Fruit fly (Drosophila melanogaster) whole organism, embryonic: Measurements from ENCODE around the gene Mst98Cb.

Experiments
- Atf-2 ChIP-seq: fragments of 200-800 bp; sonication (Bioruptor generic); optimal IDR thresholded peaks from 2 replicates; lab custom pipeline; 2016; ENCODE audit warnings: missing biosample characterization, missing genetic modification characterization
- BEAF-32 ChIP-seq: fragments of 200-800 bp; sonication (Bioruptor generic); optimal IDR thresholded peaks from 3 replicates; lab custom pipeline; 2017; ENCODE audit warnings: missing biosample characterization, missing genetic modification characterization, mild to moderate bottlenecking, moderate library complexity, missing genetic modification reagents
- Blimp-1 ChIP-seq: fragments of 200-800 bp; sonication (Bioruptor generic); optimal IDR thresholded peaks from 3 replicates; lab custom pipeline; 2018; ENCODE audit warnings: missing biosample characterization, missing genetic modification characterization, mild to moderate bottlenecking, moderate library complexity, missing genetic modification reagents
- CG10959 ChIP-seq: fragments of 200-800 bp; sonication (Bioruptor generic); IDR thresholded peaks from 2 replicates; pipeline ENCODE4 v1.3.6; 2022; ENCODE audit warnings: missing biosample characterization, missing genetic modification characterization
- CG11723 ChIP-seq: fragments of 200-800 bp; sonication (Bioruptor generic); optimal IDR thresholded peaks from 2 replicates; lab custom pipeline; 2017; ENCODE audit warnings: missing biosample characterization, mild to moderate bottlenecking, missing genetic modification characterization
- CG12219 ChIP-seq: fragments of 200-800 bp; sonication (Bioruptor generic); optimal IDR thresholded peaks from 3 replicates; lab custom pipeline; 2018; ENCODE audit warnings: missing biosample characterization, mild to moderate bottlenecking, missing genetic modification characterization
- CG12299 ChIP-seq: fragments of 200-800 bp; sonication (Bioruptor generic); optimal IDR thresholded peaks from 2 replicates; lab custom pipeline; 2018; ENCODE audit warnings: missing biosample characterization, mild to moderate bottlenecking, missing genetic modification characterization
- CG12744 ChIP-seq: fragments of 200-800 bp; sonication (Bioruptor generic); optimal IDR thresholded peaks from 2 replicates; lab custom pipeline; 2016; ENCODE audit warnings: missing biosample characterization, missing genetic modification characterization
- CG13624 ChIP-seq: fragments of 200-800 bp; sonication (Bioruptor generic); optimal IDR thresholded peaks from 2 replicates; lab custom pipeline; 2016; ENCODE audit warnings: missing biosample characterization, missing genetic modification characterization
- CG14050 ChIP-seq: fragments of 200-800 bp; sonication (Bioruptor generic); IDR thresholded peaks from 3 replicates; pipeline ENCODE4 v1.3.6; 2022; ENCODE audit warnings: missing biosample characterization, missing genetic modification characterization
- CG17328 ChIP-seq: fragments of 200-800 bp; sonication (Bioruptor generic); IDR thresholded peaks from 2 replicates; pipeline ENCODE4 v1.3.6; 2022; ENCODE audit warnings: missing biosample characterization, missing genetic modification characterization
- CG2129 ChIP-seq: fragments of 200-800 bp; sonication (Bioruptor generic); IDR thresholded peaks from 2 replicates; pipeline ENCODE4 v1.3.6; 2022; ENCODE audit warnings: missing biosample characterization, missing genetic modification characterization; ENCODE audit not compliant: partially characterized antibody
- CG2199 ChIP-seq: fragments of 200-800 bp; sonication (Bioruptor generic); IDR thresholded peaks from 3 replicates; pipeline ENCODE4 v1.3.6; 2022; ENCODE audit warnings: missing biosample characterization, missing genetic modification characterization
- CG2678 ChIP-seq: fragments of 200-800 bp; sonication (Bioruptor generic); optimal IDR thresholded peaks from 3 replicates; lab custom pipeline; 2019; ENCODE audit warnings: missing biosample characterization, mild to moderate bottlenecking, missing genetic modification characterization, moderate library complexity
- CG33213 ChIP-seq: fragments of 200-800 bp; sonication (Bioruptor generic); optimal IDR thresholded peaks from 3 replicates; lab custom pipeline; 2016; ENCODE audit warnings: missing biosample characterization, missing genetic modification characterization
- CG3407 ChIP-seq: fragments of 200-800 bp; sonication (Bioruptor generic); optimal IDR thresholded peaks from 2 replicates; lab custom pipeline; 2018; ENCODE audit warnings: missing biosample characterization, mild to moderate bottlenecking, missing genetic modification characterization
- CG4360 ChIP-seq: fragments of 200-800 bp; sonication (Bioruptor generic); IDR thresholded peaks from 2 replicates; pipeline ENCODE4 v1.3.6; 2022; ENCODE audit warnings: missing biosample characterization, missing genetic modification characterization
- CG4617 ChIP-seq: fragments of 200-800 bp; sonication (Bioruptor generic); optimal IDR thresholded peaks from 3 replicates; lab custom pipeline; 2016; ENCODE audit warnings: missing biosample characterization, missing genetic modification characterization, borderline replicate concordance
- CG6813 ChIP-seq: fragments of 200-800 bp; sonication (Bioruptor generic); optimal IDR thresholded peaks from 2 replicates; lab custom pipeline; 2017; ENCODE audit warnings: missing biosample characterization, missing genetic modification characterization, mild to moderate bottlenecking, moderate library complexity, missing genetic modification reagents
- CG7556 ChIP-seq: fragments of 200-800 bp; sonication (Bioruptor generic); optimal IDR thresholded peaks from 2 replicates; lab custom pipeline; 2017; ENCODE audit warnings: missing biosample characterization, mild to moderate bottlenecking, missing genetic modification characterization
- CG7786 ChIP-seq: fragments of 200-800 bp; sonication (Bioruptor generic); optimal IDR thresholded peaks from 2 replicates; lab custom pipeline; 2016; ENCODE audit warnings: missing biosample characterization, missing genetic modification characterization
- CoRest ChIP-seq: fragments of 200-800 bp; sonication (Bioruptor generic); optimal IDR thresholded peaks from 3 replicates; lab custom pipeline; 2018; ENCODE audit warnings: missing biosample characterization, mild to moderate bottlenecking, missing genetic modification characterization, moderate library complexity
- E2f2 ChIP-seq: fragments of 200-800 bp; sonication (Bioruptor generic); IDR thresholded peaks from 2 replicates; pipeline ENCODE4 v1.3.6; 2022; ENCODE audit warnings: missing biosample characterization, missing genetic modification characterization
- Fer2 ChIP-seq: fragments of 200-800 bp; sonication (Bioruptor generic); optimal IDR thresholded peaks from 2 replicates; lab custom pipeline; 2018; ENCODE audit warnings: missing biosample characterization, mild to moderate bottlenecking, missing genetic modification characterization, moderate library complexity
- HHEX ChIP-seq: fragments of 200-800 bp; sonication (Bioruptor generic); optimal IDR thresholded peaks from 3 replicates; lab custom pipeline; 2017; ENCODE audit warnings: missing biosample characterization, mild to moderate bottlenecking, missing genetic modification characterization, missing genetic modification reagents
- HLH3B ChIP-seq: fragments of 200-800 bp; sonication (Bioruptor generic); IDR thresholded peaks from 2 replicates; pipeline ENCODE4 v1.3.6; 2022; ENCODE audit warnings: missing biosample characterization, missing genetic modification characterization
- HLH4C ChIP-seq: fragments of 200-800 bp; sonication (Bioruptor generic); IDR thresholded peaks from 3 replicates; pipeline ENCODE4 v1.3.6; 2022; ENCODE audit warnings: missing biosample characterization, missing genetic modification characterization; ENCODE audit not compliant: partially characterized antibody
- HLH54F ChIP-seq: fragments of 200-800 bp; sonication (Bioruptor generic); optimal IDR thresholded peaks from 3 replicates; lab custom pipeline; 2016; ENCODE audit warnings: missing biosample characterization, missing genetic modification characterization
- Hand ChIP-seq: fragments of 200-800 bp; sonication (Bioruptor generic); optimal IDR thresholded peaks from 2 replicates; lab custom pipeline; 2017; ENCODE audit warnings: mild to moderate bottlenecking, missing biosample characterization, missing genetic modification reagents, missing genetic modification characterization
- Oaz ChIP-seq: fragments of 200-800 bp; sonication (Bioruptor generic); IDR thresholded peaks from 2 replicates; pipeline ENCODE4 v1.3.6; 2022; ENCODE audit warnings: missing biosample characterization, missing genetic modification characterization
- Side ChIP-seq: fragments of 200-800 bp; sonication (Bioruptor generic); optimal IDR thresholded peaks from 2 replicates; lab custom pipeline; 2016; ENCODE audit warnings: missing biosample characterization, missing genetic modification characterization
- ac ChIP-seq: fragments of 200-800 bp; sonication (Bioruptor generic); optimal IDR thresholded peaks from 3 replicates; lab custom pipeline; 2017; ENCODE audit warnings: missing biosample characterization, mild to moderate bottlenecking, missing genetic modification characterization
- ap ChIP-seq: fragments of 200-800 bp; sonication (Bioruptor generic); IDR thresholded peaks from 2 replicates; pipeline ENCODE4 v1.3.6; 2022; ENCODE audit warnings: missing biosample characterization, missing genetic modification characterization
- ase ChIP-seq: fragments of 200-800 bp; sonication (Bioruptor generic); IDR thresholded peaks from 3 replicates; pipeline ENCODE4 v1.3.6; 2022; ENCODE audit warnings: missing biosample characterization, missing genetic modification characterization
- bcd ChIP-seq: fragments of 200-800 bp; sonication (Bioruptor generic); optimal IDR thresholded peaks from 2 replicates; lab custom pipeline; 2017; ENCODE audit warnings: missing biosample characterization, mild to moderate bottlenecking, missing genetic modification characterization
- chinmo ChIP-seq: fragments of 200-800 bp; sonication (Bioruptor generic); IDR thresholded peaks from 4 replicates; pipeline ENCODE4 v1.3.6; 2022; ENCODE audit warnings: missing biosample characterization, missing genetic modification characterization; ENCODE audit not compliant: partially characterized antibody
- emc ChIP-seq: fragments of 200-800 bp; sonication (Bioruptor generic); optimal IDR thresholded peaks from 2 replicates; lab custom pipeline; 2016; ENCODE audit warnings: missing biosample characterization, missing genetic modification characterization
- ftz-f1 ChIP-seq: fragments of 200-800 bp; sonication (Bioruptor generic); optimal IDR thresholded peaks from 2 replicates; lab custom pipeline; 2016; ENCODE audit warnings: missing biosample characterization, missing genetic modification characterization
- gcm2 ChIP-seq: fragments of 200-800 bp; sonication (Bioruptor generic); optimal IDR thresholded peaks from 2 replicates; lab custom pipeline; 2016; ENCODE audit warnings: missing biosample characterization, missing genetic modification characterization
- gsb ChIP-seq: fragments of 200-800 bp; sonication (Bioruptor generic); IDR thresholded peaks from 2 replicates; pipeline ENCODE4 v1.3.6; 2022; ENCODE audit warnings: missing biosample characterization, missing genetic modification characterization
- h ChIP-seq: fragments of >200 bp; optimal IDR thresholded peaks from 2 replicates; lab custom pipeline; 2017
- inv ChIP-seq: fragments of 200-800 bp; sonication (Bioruptor generic); IDR thresholded peaks from 2 replicates; pipeline ENCODE4 v1.3.6; 2022; ENCODE audit warnings: missing biosample characterization, missing genetic modification characterization; ENCODE audit not compliant: partially characterized antibody
- kay ChIP-seq: fragments of 200-800 bp; sonication (Bioruptor generic); optimal IDR thresholded peaks from 2 replicates; lab custom pipeline; 2016; ENCODE audit warnings: missing biosample characterization, missing genetic modification characterization
- knrl ChIP-seq: fragments of 200-800 bp; sonication (Bioruptor generic); IDR thresholded peaks from 3 replicates; pipeline ENCODE4 v1.3.6; 2022; ENCODE audit warnings: missing biosample characterization, missing genetic modification characterization; ENCODE audit not compliant: partially characterized antibody
- lov ChIP-seq, 2 experiments: fragments of 200-800 bp in 1 of 2; fragments of >200 bp in 1 of 2; sonication (Bioruptor generic) in 1 of 2; IDR thresholded peaks in 1 of 2; optimal IDR thresholded peaks in 1 of 2; 2 replicates in 1 of 2; 3 replicates in 1 of 2; pipeline versions ENCODE4 v1.3.6 to Lab custom; 2017 to 2022; ENCODE audit warnings: missing biosample characterization in 1 of 2, missing genetic modification characterization in 1 of 2
- repo ChIP-seq: fragments of 200-800 bp; sonication (Bioruptor generic); optimal IDR thresholded peaks from 2 replicates; lab custom pipeline; 2016; ENCODE audit warnings: missing biosample characterization, missing genetic modification characterization
- sim ChIP-seq: fragments of 200-800 bp; sonication (Bioruptor generic); IDR thresholded peaks from 2 replicates; pipeline ENCODE4 v1.3.6; 2022; ENCODE audit warnings: missing biosample characterization, missing genetic modification characterization
- trem ChIP-seq: fragments of 200-800 bp; optimal IDR thresholded peaks from 3 replicates; lab custom pipeline; 2019; ENCODE audit warnings: missing biosample characterization, mild to moderate bottlenecking, missing genetic modification characterization, moderate library complexity
- vnd ChIP-seq: fragments of 200-800 bp; sonication (Bioruptor generic); IDR thresholded peaks from 3 replicates; pipeline ENCODE4 v1.3.6; 2022; ENCODE audit warnings: missing biosample characterization, missing genetic modification characterization; ENCODE audit not compliant: partially characterized antibody

Gene Mst98Cb

dm6 chr3R:28332137-28332671, 39.6 kb downstream of the Mst98Cb start (continued):
- TF ChIP-seq CG2678 (tag; lab: Kevin White, UChicago) = peak; percentile 67
- TF ChIP-seq ase = peak; percentile 57; the same call in 2 of the 3 replicates
- peak; percentile 73 for TF ChIP-seq CoRest
- peak; percentile 32 for TF ChIP-seq Blimp-1 (GFP tag; lab: Kevin White, UChicago)
- no peak for TF ChIP-seq BEAF-32 (GFP tag; lab: Kevin White, UChicago)
- peak; percentile 43 for TF ChIP-seq HHEX (GFP tag; lab: Kevin White, UChicago)
- TF ChIP-seq knrl = no peak
- TF ChIP-seq CG12744 (GFP tag; lab: Kevin White, UChicago) = peak; percentile 10
- no peak for TF ChIP-seq ac (GFP tag; lab: Kevin White, UChicago)
- TF ChIP-seq kay = peak; percentile 39
- no peak for TF ChIP-seq inv (GFP tag; lab: Robert Waterston, UW)
- no peak for TF ChIP-seq ftz-f1 (GFP tag; lab: Kevin White, UChicago)
- TF ChIP-seq CG11723 = peak; percentile 10
- no peak for TF ChIP-seq lov (optimal IDR thresholded peaks at IDR 0.05; lab: Kevin White, UChicago)
- no peak for TF ChIP-seq lov (GFP tag; IDR thresholded peaks at IDR 0.05; lab: Robert Waterston, UW)
- no peak for TF ChIP-seq h (lab: Kevin White, UChicago)
- TF ChIP-seq CG7786 = peak; percentile 9
- peak; percentile 25 for TF ChIP-seq CG6813
- no peak for TF ChIP-seq repo (GFP tag; lab: Kevin White, UChicago)
- TF ChIP-seq E2f2 = peak; percentile 51; the same call in 1 of the 2 replicates
- peak; percentile 37 for TF ChIP-seq Hand (GFP tag; lab: Kevin White, UChicago)
- peak; percentile 55 for TF ChIP-seq bcd (GFP tag; lab: Kevin White, UChicago)
- TF ChIP-seq chinmo (GFP tag; lab: Robert Waterston, UW) = 0 out of 4 replicates have a peak, but pooled peaks have one; percentile 49
- TF ChIP-seq CG13624 (GFP tag; lab: Kevin White, UChicago) = peak; percentile 61
- peak; percentile 37 for TF ChIP-seq CG33213 (GFP tag; lab: Kevin White, UChicago)
- TF ChIP-seq CG12299 (tag; lab: Kevin White, UChicago) = peak; percentile 41
- no peak for TF ChIP-seq trem (tag; lab: Kevin White, UChicago)
- TF ChIP-seq Atf-2 (GFP tag; lab: Kevin White, UChicago) = peak; percentile 20
- peak; percentile 71 for TF ChIP-seq CG7556
- no peak for TF ChIP-seq CG2129 (GFP tag; lab: Robert Waterston, UW)
- no peak for TF ChIP-seq Fer2 (tag; lab: Kevin White, UChicago)
- peak; percentile 69 for TF ChIP-seq HLH54F (GFP tag; lab: Kevin White, UChicago)
- peak; percentile 30 for TF ChIP-seq CG12219
- TF ChIP-seq CG3407 (GFP tag; lab: Kevin White, UChicago) = peak; percentile 16
- TF ChIP-seq gcm2 (GFP tag; lab: Kevin White, UChicago) = no peak
- TF ChIP-seq vnd (GFP tag; lab: Robert Waterston, UW) = no peak
- TF ChIP-seq CG17328 = peak; percentile 61
- peak; percentile 4 for TF ChIP-seq Side
- no peak for TF ChIP-seq CG4360 (GFP tag; lab: Robert Waterston, UW)
- TF ChIP-seq sim (GFP tag; lab: Robert Waterston, UW) = no peak
- peak; percentile 60; the same call in 1 of the 3 replicates for TF ChIP-seq CG14050
- peak; percentile 30; the same call in 1 of the 2 replicates for TF ChIP-seq gsb
- TF ChIP-seq CG10959 (GFP tag; lab: Robert Waterston, UW) = no peak
- TF ChIP-seq HLH4C (GFP tag; lab: Robert Waterston, UW) = no peak
- TF ChIP-seq CG2199 = no peak
- TF ChIP-seq HLH3B = peak; percentile 53; the same call in 1 of the 2 replicates
- TF ChIP-seq emc (GFP tag; lab: Kevin White, UChicago) = peak; percentile 12
- 0 out of 2 replicates have a peak, but pooled peaks have one; percentile 17 for TF ChIP-seq Oaz (GFP tag; lab: Robert Waterston, UW)
- TF ChIP-seq ap (GFP tag; lab: Robert Waterston, UW) = no peak
- no peak for TF ChIP-seq CG4617
